Fruit fly (Drosophila melanogaster) Kc167 (cell line): ENCODE data around the gene wrm1.

Experiments used
- Sin3A ChIP-seq: fragments of >200 bp; optimal IDR thresholded peaks from 2 replicates; lab custom pipeline; 2018; ENCODE audit warnings: missing external identifiers
- h ChIP-seq: fragments of >200 bp; optimal IDR thresholded peaks from 3 replicates; lab custom pipeline; 2018; ENCODE audit warnings: missing external identifiers
- insv ChIP-seq: fragments of >200 bp; optimal IDR thresholded peaks from 3 replicates; lab custom pipeline; 2018; ENCODE audit warnings: missing external identifiers
- psq ChIP-seq: fragments of >200 bp; optimal IDR thresholded peaks from 2 replicates; lab custom pipeline; 2017; ENCODE audit warnings: missing external identifiers
- ttk ChIP-seq: sonication (Bioruptor generic); optimal IDR thresholded peaks from 2 replicates; lab custom pipeline; 2017; ENCODE audit warnings: missing external identifiers

DNA sequence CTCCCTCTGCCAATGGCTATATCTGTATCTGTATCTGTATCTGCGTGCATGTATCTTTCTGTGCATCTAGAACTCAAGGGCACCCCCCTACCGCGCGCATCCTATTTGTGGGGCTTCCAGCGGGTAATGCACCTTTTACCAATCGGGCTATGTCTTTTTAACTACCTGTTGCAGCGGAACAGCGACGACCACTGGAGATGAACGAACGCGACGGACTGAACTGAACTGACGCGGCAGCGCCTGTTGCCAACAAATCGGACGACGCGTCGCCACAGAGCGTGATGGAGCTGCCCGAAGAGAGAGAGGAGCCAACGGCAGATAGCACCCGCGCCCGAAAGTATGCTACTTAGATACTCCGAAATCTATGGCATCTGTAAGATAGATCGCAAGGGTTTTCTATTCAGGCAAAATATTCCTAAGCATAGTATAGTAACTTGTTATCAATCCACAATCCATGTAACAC is 10.0 kb upstream of the wrm1 start, which contains the start of gene Cln7:
- TF ChIP-seq insv (no peak), h (lab: Kevin White, UChicago) (no peak), ttk (lab: Kevin White, UChicago) (no peak), Sin3A (lab: Kevin White, UChicago) (no peak), psq (no peak)
